Comparison of ENCODE assay signal across 5 fruit fly cellular contexts in the genomic region with DNA sequence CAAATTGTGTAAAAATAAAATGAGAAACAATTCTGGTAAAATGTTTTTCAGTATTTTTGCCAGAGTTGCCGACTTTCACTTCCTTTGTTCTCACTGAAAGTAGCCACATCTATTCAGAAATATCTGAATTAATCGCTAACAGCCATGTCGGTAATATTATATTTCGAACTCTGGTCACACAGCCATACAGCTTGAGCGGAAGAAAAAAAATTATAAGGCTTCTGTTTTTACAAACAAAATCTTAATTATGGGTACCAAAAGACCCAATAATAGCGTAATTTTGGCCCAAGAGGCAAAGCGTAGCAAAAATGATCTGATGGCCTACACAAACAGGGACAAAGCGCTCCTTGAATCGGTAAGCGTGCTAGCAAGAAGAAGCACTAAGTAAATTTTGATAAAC.
TF ChIP-seq lines count a peak whose summit lies in the region.

A gene (plus strand): TSS at position 36 of the 400 bp plus-strand sequence.

- no peak for TF ChIP-seq CTCF in whole organism, embryonic (GFP tag; optimal IDR thresholded peaks at IDR 0.05; lab: Kevin White, UChicago)

TF ChIP-seq in whole organism, adult, 20 proteins besides CTCF, POLR2A, EP300 and RAD21 (continues in another document):
- no peak for TF ChIP-seq CG5204 (GFP tag; optimal IDR thresholded peaks at IDR 0.05; lab: Kevin White, UChicago)
- TF ChIP-seq cnc (optimal IDR thresholded peaks at IDR 0.05; lab: Kevin White, UChicago) = no peak
- TF ChIP-seq CG14711 (tag; optimal IDR thresholded peaks at IDR 0.05; lab: Kevin White, UChicago) = peak; percentile 95
- no peak for TF ChIP-seq ovo (GFP tag; optimal IDR thresholded peaks at IDR 0.05; lab: Kevin White, UChicago)
- no peak for TF ChIP-seq toe (GFP tag; optimal IDR thresholded peaks at IDR 0.05; lab: Kevin White, UChicago)
- no peak for TF ChIP-seq CG11617 (GFP tag; optimal IDR thresholded peaks at IDR 0.05; lab: Kevin White, UChicago)
- no peak for TF ChIP-seq CG33017 (tag; optimal IDR thresholded peaks at IDR 0.05; lab: Kevin White, UChicago)
- TF ChIP-seq pad (GFP tag; optimal IDR thresholded peaks at IDR 0.05; lab: Kevin White, UChicago) = peak; percentile 19
- TF ChIP-seq CG12768 (GFP tag; optimal IDR thresholded peaks at IDR 0.05; lab: Kevin White, UChicago) = no peak
- TF ChIP-seq Clk (GFP tag; optimal IDR thresholded peaks at IDR 0.05; lab: Kevin White, UChicago) = no peak
- TF ChIP-seq Mnt (GFP tag; optimal IDR thresholded peaks at IDR 0.05; lab: Kevin White, UChicago) = peak; percentile 26
- TF ChIP-seq cic (GFP tag; optimal IDR thresholded peaks at IDR 0.05; lab: Kevin White, UChicago) = peak; percentile 10
- peak; percentile 13 for TF ChIP-seq CG1620 (GFP tag; optimal IDR thresholded peaks at IDR 0.05; lab: Kevin White, UChicago)
- TF ChIP-seq Crg-1 (GFP tag; optimal IDR thresholded peaks at IDR 0.05; lab: Kevin White, UChicago) = peak; percentile 43
- TF ChIP-seq tj (GFP tag; optimal IDR thresholded peaks at IDR 0.05; lab: Kevin White, UChicago) = peak; percentile 15
- peak; percentile 11 for TF ChIP-seq CG7101 (tag; optimal IDR thresholded peaks at IDR 0.05; lab: Kevin White, UChicago)
- no peak for TF ChIP-seq Hr96 (GFP tag; optimal IDR thresholded peaks at IDR 0.05; lab: Kevin White, UChicago)
- no peak for TF ChIP-seq kay (GFP tag; lab: Kevin White, UChicago; ENCODE audit: borderline replicate concordance)

TF ChIP-seq in whole organism, embryonic, 481 proteins besides CTCF, POLR2A, EP300 and RAD21 (continues in another document):
- TF ChIP-seq ERR (GFP tag; optimal IDR thresholded peaks at IDR 0.05; lab: Kevin White, UChicago) (no peak), TFAM (GFP tag; optimal IDR thresholded peaks at IDR 0.05; lab: Kevin White, UChicago) (no peak), kay (GFP tag; optimal IDR thresholded peaks at IDR 0.05; lab: Kevin White, UChicago) (no peak), Dp (GFP tag; optimal IDR thresholded peaks at IDR 0.05; lab: Kevin White, UChicago) (peak; percentile 22), CG30020 (tag; optimal IDR thresholded peaks at IDR 0.05; lab: Kevin White, UChicago) (peak; percentile 55), Dfd (GFP tag; optimal IDR thresholded peaks at IDR 0.05; lab: Kevin White, UChicago) (no peak), Sin3A (optimal IDR thresholded peaks at IDR 0.05; lab: Kevin White, UChicago) (peak; percentile 44), pros (GFP tag; optimal IDR thresholded peaks at IDR 0.05; lab: Kevin White, UChicago) (no peak), CG17912 (GFP tag; optimal IDR thresholded peaks at IDR 0.05; lab: Kevin White, UChicago) (peak; percentile 34), CG1233 (GFP tag; optimal IDR thresholded peaks at IDR 0.05; lab: Kevin White, UChicago) (no peak), sens (GFP tag; lab: Kevin White, UChicago) (peak; percentile 67), Myb (GFP tag; optimal IDR thresholded peaks at IDR 0.05; lab: Kevin White, UChicago) (peak; percentile 48), CG17361 (GFP tag; IDR thresholded peaks at IDR 0.05; lab: Robert Waterston, UW) (no peak), D19A (tag; optimal IDR thresholded peaks at IDR 0.05; lab: Kevin White, UChicago) (no peak), CG12391 (tag; optimal IDR thresholded peaks at IDR 0.05; lab: Kevin White, UChicago) (peak; percentile 19), Lhr (GFP tag; optimal IDR thresholded peaks at IDR 0.05; lab: Kevin White, UChicago) (peak; percentile 52), vnd (GFP tag; IDR thresholded peaks at IDR 0.05; lab: Robert Waterston, UW; ENCODE audit: partially characterized antibody) (no peak), CG3407 (GFP tag; optimal IDR thresholded peaks at IDR 0.05; lab: Kevin White, UChicago) (no peak)

TF ChIP-seq in whole organism, prepupa, 60 proteins besides CTCF, POLR2A, EP300 and RAD21:
- TF ChIP-seq vri (GFP tag; optimal IDR thresholded peaks at IDR 0.05; lab: Kevin White, UChicago) = no peak
- no peak for TF ChIP-seq acj6 (GFP tag; optimal IDR thresholded peaks at IDR 0.05; lab: Kevin White, UChicago)
- TF ChIP-seq fkh (GFP tag; optimal IDR thresholded peaks at IDR 0.05; lab: Kevin White, UChicago) = peak; percentile 34
- no peak for TF ChIP-seq Lpt (GFP tag; optimal IDR thresholded peaks at IDR 0.05; lab: Kevin White, UChicago)
- no peak for TF ChIP-seq CG7368 (GFP tag; optimal IDR thresholded peaks at IDR 0.05; lab: Kevin White, UChicago)
- TF ChIP-seq Eip78C (GFP tag; lab: Kevin White, UChicago) = peak; percentile 59
- TF ChIP-seq Sox14 (GFP tag; optimal IDR thresholded peaks at IDR 0.05; lab: Kevin White, UChicago) = peak; percentile 100
- no peak for TF ChIP-seq Smox (GFP tag; optimal IDR thresholded peaks at IDR 0.05; lab: Kevin White, UChicago)
- TF ChIP-seq CG1621 (tag; optimal IDR thresholded peaks at IDR 0.05; lab: Kevin White, UChicago) = no peak
- peak; percentile 32 for TF ChIP-seq CG6854 (GFP tag; optimal IDR thresholded peaks at IDR 0.05; lab: Kevin White, UChicago)
- TF ChIP-seq dac (GFP tag; optimal IDR thresholded peaks at IDR 0.05; lab: Kevin White, UChicago) = no peak
- peak; percentile 2 for TF ChIP-seq CG3032 (tag; optimal IDR thresholded peaks at IDR 0.05; lab: Kevin White, UChicago)

TF ChIP-seq in whole organism, pupa, 21 proteins besides CTCF, POLR2A, EP300 and RAD21:
- TF ChIP-seq CG14655 (GFP tag; optimal IDR thresholded peaks at IDR 0.05; lab: Kevin White, UChicago) (no peak), CG9948 (tag; optimal IDR thresholded peaks at IDR 0.05; lab: Kevin White, UChicago) (no peak), CG15710 (tag; optimal IDR thresholded peaks at IDR 0.05; lab: Kevin White, UChicago) (peak; percentile 4), Ets98B (GFP tag; IDR thresholded peaks at IDR 0.05; lab: Robert Waterston, UW) (no peak)
TF ChIP-seq in whole organism, pupa: peak in this region for 1.

TF ChIP-seq in whole organism, wandering third instar larva, 38 proteins besides CTCF, POLR2A, EP300 and RAD21:
- TF ChIP-seq HLH106 (tag; optimal IDR thresholded peaks at IDR 0.05; lab: Kevin White, UChicago) (no peak), lola (GFP tag; optimal IDR thresholded peaks at IDR 0.05; lab: Kevin White, UChicago) (no peak), Rel (GFP tag; optimal IDR thresholded peaks at IDR 0.05; lab: Kevin White, UChicago) (no peak), Rel (tag; optimal IDR thresholded peaks at IDR 0.05; lab: Kevin White, UChicago) (peak; percentile 0), OdsH (GFP tag; optimal IDR thresholded peaks at IDR 0.05; lab: Kevin White, UChicago) (no peak), CrebA (GFP tag; optimal IDR thresholded peaks at IDR 0.05; lab: Kevin White, UChicago; ENCODE audit: borderline replicate concordance) (no peak), rgr (GFP tag; optimal IDR thresholded peaks at IDR 0.05; lab: Kevin White, UChicago) (peak; percentile 47), Dfd (GFP tag; optimal IDR thresholded peaks at IDR 0.05; lab: Kevin White, UChicago) (no peak), h (GFP tag; optimal IDR thresholded peaks at IDR 0.05; lab: Kevin White, UChicago) (peak; percentile 3), woc (GFP tag; optimal IDR thresholded peaks at IDR 0.05; lab: Kevin White, UChicago) (no peak)
